Fruit fly (Drosophila melanogaster) whole organism, embryonic: Measurements from ENCODE around the gene dls.

Source experiments
- Ada2b ChIP-seq: fragments of 200-800 bp; sonication (Bioruptor generic); IDR thresholded peaks from 2 replicates; pipeline ENCODE4 v1.3.6; 2022; ENCODE audit warnings: missing biosample characterization, missing genetic modification characterization
- Antp ChIP-seq: fragments of 200-800 bp; sonication (Bioruptor generic); optimal IDR thresholded peaks from 3 replicates; lab custom pipeline; 2016; ENCODE audit warnings: missing biosample characterization, missing genetic modification characterization
- B-H2 ChIP-seq: fragments of 200-800 bp; sonication (Bioruptor generic); optimal IDR thresholded peaks from 2 replicates; lab custom pipeline; 2018; ENCODE audit warnings: missing biosample characterization, mild to moderate bottlenecking, missing genetic modification characterization
- CG11247 ChIP-seq: fragments of 200-800 bp; sonication (Bioruptor generic); IDR thresholded peaks from 2 replicates; pipeline ENCODE4 v1.3.6; 2022; ENCODE audit warnings: missing biosample characterization, missing genetic modification characterization
- CG12391 ChIP-seq: fragments of 200-800 bp; sonication (Bioruptor generic); optimal IDR thresholded peaks from 3 replicates; lab custom pipeline; 2018; ENCODE audit warnings: missing biosample characterization, mild to moderate bottlenecking, missing genetic modification characterization, moderate library complexity
- CG14860 ChIP-seq: fragments of 200-800 bp; sonication (Bioruptor generic); IDR thresholded peaks from 3 replicates; pipeline ENCODE4 v1.3.6; 2022; ENCODE audit warnings: missing biosample characterization, missing genetic modification characterization; ENCODE audit not compliant: partially characterized antibody
- CG16815 ChIP-seq: fragments of 200-800 bp; sonication (Bioruptor generic); optimal IDR thresholded peaks from 3 replicates; lab custom pipeline; 2017; ENCODE audit warnings: missing biosample characterization, mild to moderate bottlenecking, missing genetic modification characterization
- CG17186 ChIP-seq: fragments of 200-800 bp; sonication (Bioruptor generic); optimal IDR thresholded peaks from 3 replicates; lab custom pipeline; 2017; ENCODE audit warnings: missing biosample characterization, missing genetic modification reagents, missing genetic modification characterization
- CG17328 ChIP-seq: fragments of 200-800 bp; sonication (Bioruptor generic); IDR thresholded peaks from 2 replicates; pipeline ENCODE4 v1.3.6; 2022; ENCODE audit warnings: missing biosample characterization, missing genetic modification characterization
- CG17612 ChIP-seq: fragments of 200-800 bp; sonication (Bioruptor generic); IDR thresholded peaks from 2 replicates; pipeline ENCODE4 v1.3.6; 2022; ENCODE audit warnings: missing biosample characterization, missing genetic modification characterization
- CG1832 ChIP-seq: fragments of 200-800 bp; sonication (Bioruptor generic); optimal IDR thresholded peaks from 2 replicates; lab custom pipeline; 2017; ENCODE audit warnings: missing biosample characterization, mild to moderate bottlenecking, missing genetic modification characterization, inconsistent platforms
- CG2712 ChIP-seq: fragments of 200-800 bp; optimal IDR thresholded peaks from 3 replicates; lab custom pipeline; 2019; ENCODE audit warnings: missing biosample characterization, mild to moderate bottlenecking, missing genetic modification characterization, moderate library complexity
- CG31224 ChIP-seq: fragments of 200-800 bp; sonication (Bioruptor generic); IDR thresholded peaks from 2 replicates; pipeline ENCODE4 v1.3.6; 2022; ENCODE audit warnings: missing biosample characterization, missing genetic modification characterization
- CG31388 ChIP-seq: fragments of 200-800 bp; sonication (Bioruptor generic); optimal IDR thresholded peaks from 2 replicates; lab custom pipeline; 2016; ENCODE audit warnings: missing biosample characterization, missing genetic modification characterization
- CG32772 ChIP-seq: fragments of 200-800 bp; sonication (Bioruptor generic); IDR thresholded peaks from 2 replicates; pipeline ENCODE4 v1.3.6; 2022; ENCODE audit warnings: missing biosample characterization, missing genetic modification characterization
- CG34422 ChIP-seq: fragments of 200-800 bp; sonication (Bioruptor generic); IDR thresholded peaks from 3 replicates; pipeline ENCODE4 v1.3.6; 2022; ENCODE audit warnings: missing biosample characterization, missing genetic modification characterization
- CG4282 ChIP-seq: fragments of 200-800 bp; sonication (Bioruptor generic); optimal IDR thresholded peaks from 2 replicates; lab custom pipeline; 2016; ENCODE audit warnings: missing biosample characterization, missing genetic modification characterization
- CG5180 ChIP-seq: fragments of 200-800 bp; sonication (Bioruptor generic); optimal IDR thresholded peaks from 3 replicates; lab custom pipeline; 2017; ENCODE audit warnings: missing biosample characterization, missing genetic modification characterization, mild to moderate bottlenecking, moderate library complexity, missing genetic modification reagents
- CG6854 ChIP-seq: fragments of 200-800 bp; sonication (Bioruptor generic); optimal IDR thresholded peaks from 3 replicates; lab custom pipeline; 2017; ENCODE audit warnings: missing biosample characterization, mild to moderate bottlenecking, missing genetic modification characterization
- CG8359 ChIP-seq: fragments of 200-800 bp; sonication (Bioruptor generic); optimal IDR thresholded peaks from 2 replicates; lab custom pipeline; 2017; ENCODE audit warnings: missing biosample characterization, mild to moderate bottlenecking, missing genetic modification characterization, borderline replicate concordance
- CG9876 ChIP-seq: fragments of 200-800 bp; sonication (Bioruptor generic); optimal IDR thresholded peaks from 2 replicates; lab custom pipeline; 2016; ENCODE audit warnings: missing biosample characterization, missing genetic modification characterization
- Doc3 ChIP-seq: fragments of 200-800 bp; sonication (Bioruptor generic); IDR thresholded peaks from 3 replicates; pipeline ENCODE4 v1.3.6; 2022; ENCODE audit warnings: missing biosample characterization, missing genetic modification characterization; ENCODE audit not compliant: partially characterized antibody
- ERR ChIP-seq: fragments of 200-800 bp; sonication (Bioruptor generic); optimal IDR thresholded peaks from 2 replicates; lab custom pipeline; 2016; ENCODE audit warnings: missing biosample characterization, missing genetic modification characterization
- Ets65A ChIP-seq: fragments of 200-800 bp; sonication (Bioruptor generic); peaks from one replicate; lab custom pipeline; 2016; ENCODE audit warnings: missing biosample characterization, missing genetic modification characterization
- Hand ChIP-seq: fragments of 200-800 bp; sonication (Bioruptor generic); optimal IDR thresholded peaks from 2 replicates; lab custom pipeline; 2017; ENCODE audit warnings: mild to moderate bottlenecking, missing biosample characterization, missing genetic modification reagents, missing genetic modification characterization
- Nf-YA ChIP-seq: fragments of 200-800 bp; sonication (Bioruptor generic); IDR thresholded peaks from 2 replicates; pipeline ENCODE4 v1.3.6; 2022; ENCODE audit warnings: missing biosample characterization, missing genetic modification characterization
- NfI ChIP-seq: fragments of 200-800 bp; sonication (Bioruptor generic); optimal IDR thresholded peaks from 3 replicates; lab custom pipeline; 2018; ENCODE audit warnings: missing biosample characterization, mild to moderate bottlenecking, missing genetic modification characterization, moderate library complexity
- Optix ChIP-seq: fragments of 200-800 bp; sonication (Bioruptor generic); IDR thresholded peaks from 3 replicates; pipeline ENCODE4 v1.3.6; 2022; ENCODE audit warnings: missing biosample characterization, missing genetic modification characterization
- Ptx1 ChIP-seq: fragments of 200-800 bp; sonication (Bioruptor generic); IDR thresholded peaks from 2 replicates; pipeline ENCODE4 v1.3.6; 2022; ENCODE audit warnings: missing biosample characterization, missing genetic modification characterization
- aop ChIP-seq: fragments of 200-800 bp; sonication (Bioruptor generic); IDR thresholded peaks from 2 replicates; pipeline ENCODE4 v1.3.6; 2022; ENCODE audit warnings: missing biosample characterization, missing genetic modification characterization
- az2 ChIP-seq: fragments of 200-800 bp; sonication (Bioruptor generic); optimal IDR thresholded peaks from 3 replicates; lab custom pipeline; 2016; ENCODE audit warnings: missing biosample characterization, missing genetic modification characterization
- bcd ChIP-seq: fragments of 200-800 bp; sonication (Bioruptor generic); optimal IDR thresholded peaks from 2 replicates; lab custom pipeline; 2017; ENCODE audit warnings: missing biosample characterization, mild to moderate bottlenecking, missing genetic modification characterization
- dmrt99B ChIP-seq: fragments of 200-800 bp; sonication (Bioruptor generic); optimal IDR thresholded peaks from 2 replicates; lab custom pipeline; 2018; ENCODE audit warnings: missing biosample characterization, mild to moderate bottlenecking, missing genetic modification characterization, moderate library complexity
- fd64A ChIP-seq: fragments of 200-800 bp; sonication (Bioruptor generic); optimal IDR thresholded peaks from 3 replicates; lab custom pipeline; 2018; ENCODE audit warnings: missing biosample characterization, mild to moderate bottlenecking, missing genetic modification characterization
- fru ChIP-seq: fragments of >200 bp; optimal IDR thresholded peaks from 2 replicates; lab custom pipeline; 2017
- grn ChIP-seq: fragments of 200-800 bp; sonication (Bioruptor generic); optimal IDR thresholded peaks from 3 replicates; lab custom pipeline; 2017; ENCODE audit warnings: missing biosample characterization, missing genetic modification characterization
- hb ChIP-seq: fragments of 200-800 bp; sonication (Bioruptor generic); IDR thresholded peaks from 3 replicates; pipeline ENCODE4 v1.3.6; 2022; ENCODE audit warnings: missing biosample characterization, missing genetic modification characterization; ENCODE audit not compliant: partially characterized antibody
- her ChIP-seq: fragments of 200-800 bp; sonication (Bioruptor generic); optimal IDR thresholded peaks from 2 replicates; lab custom pipeline; 2016; ENCODE audit warnings: missing biosample characterization, missing genetic modification characterization
- ind ChIP-seq: fragments of 200-800 bp; sonication (Bioruptor generic); optimal IDR thresholded peaks from 3 replicates; lab custom pipeline; 2016; ENCODE audit warnings: missing biosample characterization, missing genetic modification characterization
- mirr ChIP-seq: fragments of 200-800 bp; sonication (Bioruptor generic); optimal IDR thresholded peaks from 3 replicates; lab custom pipeline; 2018; ENCODE audit warnings: missing biosample characterization, mild to moderate bottlenecking, missing genetic modification characterization
- nmo ChIP-seq: fragments of 200-800 bp; sonication (Bioruptor generic); optimal IDR thresholded peaks from 2 replicates; lab custom pipeline; 2018; ENCODE audit warnings: missing biosample characterization, mild to moderate bottlenecking, missing genetic modification characterization, moderate library complexity
- odd ChIP-seq: fragments of 200-800 bp; sonication (Bioruptor generic); optimal IDR thresholded peaks from 2 replicates; lab custom pipeline; 2017; ENCODE audit warnings: missing biosample characterization, mild to moderate bottlenecking, missing genetic modification characterization
- onecut ChIP-seq: fragments of 200-800 bp; sonication (Bioruptor generic); IDR thresholded peaks from 2 replicates; pipeline ENCODE4 v1.3.6; 2022; ENCODE audit warnings: missing biosample characterization, missing genetic modification characterization
- phol ChIP-seq: fragments of 200-800 bp; sonication (Bioruptor generic); optimal IDR thresholded peaks from 3 replicates; lab custom pipeline; 2018; ENCODE audit warnings: missing biosample characterization, mild to moderate bottlenecking, missing genetic modification characterization, moderate library complexity
- schlank ChIP-seq: fragments of 200-800 bp; sonication (Bioruptor generic); optimal IDR thresholded peaks from 2 replicates; lab custom pipeline; 2018; ENCODE audit warnings: missing biosample characterization, mild to moderate bottlenecking, missing genetic modification characterization
- slou ChIP-seq: fragments of 200-800 bp; sonication (Bioruptor generic); optimal IDR thresholded peaks from 3 replicates; lab custom pipeline; 2016; ENCODE audit warnings: missing biosample characterization, missing genetic modification characterization
- so ChIP-seq: fragments of 200-800 bp; sonication (Bioruptor generic); IDR thresholded peaks from 3 replicates; pipeline ENCODE4 v1.3.6; 2022; ENCODE audit warnings: missing biosample characterization, missing genetic modification characterization
- tap ChIP-seq: fragments of 200-800 bp; optimal IDR thresholded peaks from 3 replicates; lab custom pipeline; 2019; ENCODE audit warnings: missing biosample characterization, mild to moderate bottlenecking, missing genetic modification characterization, moderate library complexity
- vnd ChIP-seq: fragments of 200-800 bp; sonication (Bioruptor generic); IDR thresholded peaks from 3 replicates; pipeline ENCODE4 v1.3.6; 2022; ENCODE audit warnings: missing biosample characterization, missing genetic modification characterization; ENCODE audit not compliant: partially characterized antibody

Gene dls

dm6 chr3L:16157251-16158190 is 43.6 kb upstream of the dls start (continued):
- TF ChIP-seq so (GFP tag; lab: Robert Waterston, UW), result no peak
- no peak for TF ChIP-seq CG17612 (GFP tag; lab: Robert Waterston, UW)
- no peak for TF ChIP-seq hb (GFP tag; lab: Robert Waterston, UW)
- 0 out of 2 replicates have a peak, but pooled peaks have one; percentile 15 for TF ChIP-seq Ada2b (GFP tag; lab: Robert Waterston, UW)
- peak; percentile 61 for TF ChIP-seq Ptx1 (GFP tag; lab: Robert Waterston, UW)
- peak; percentile 54 for TF ChIP-seq ind (GFP tag; lab: Kevin White, UChicago)
- peak; percentile 38 for TF ChIP-seq bcd (GFP tag; lab: Kevin White, UChicago)
- TF ChIP-seq Doc3 (GFP tag; lab: Robert Waterston, UW), result no peak
- no peak for TF ChIP-seq slou (GFP tag; lab: Kevin White, UChicago)
- TF ChIP-seq CG11247 (GFP tag; lab: Robert Waterston, UW), result 0 out of 2 replicates have a peak, but pooled peaks have one; percentile 32
- no peak for TF ChIP-seq CG8359
- no peak for TF ChIP-seq Optix (GFP tag; lab: Robert Waterston, UW)
- TF ChIP-seq CG12391 (tag; lab: Kevin White, UChicago), result peak; percentile 63
- TF ChIP-seq CG17186 (GFP tag; lab: Kevin White, UChicago), result no peak
- TF ChIP-seq CG2712 (tag; lab: Kevin White, UChicago), result peak; percentile 58
- TF ChIP-seq ERR (GFP tag; lab: Kevin White, UChicago), result no peak
- no peak for TF ChIP-seq fru (lab: Kevin White, UChicago)
- peak; percentile 14 for TF ChIP-seq Antp (GFP tag; lab: Kevin White, UChicago)
- TF ChIP-seq fd64A (GFP tag; lab: Kevin White, UChicago), result no peak
- TF ChIP-seq her (GFP tag; lab: Kevin White, UChicago), result peak; percentile 12
- 0 out of 3 replicates have a peak, but pooled peaks have one; percentile 8 for TF ChIP-seq CG34422
- TF ChIP-seq CG32772, result no peak
- no peak for TF ChIP-seq CG5180 (GFP tag; lab: Kevin White, UChicago)
- no peak for TF ChIP-seq CG9876 (GFP tag; lab: Kevin White, UChicago)
- TF ChIP-seq Ets65A (GFP tag; lab: Kevin White, UChicago), result peak; percentile 90
- TF ChIP-seq CG17328 (GFP tag; lab: Robert Waterston, UW), result 0 out of 2 replicates have a peak, but pooled peaks have one; percentile 17
- TF ChIP-seq CG14860 (GFP tag; lab: Robert Waterston, UW), result 0 out of 3 replicates have a peak, but pooled peaks have one; percentile 34
- peak; percentile 32 for TF ChIP-seq NfI (GFP tag; lab: Kevin White, UChicago)
- peak; percentile 5 for TF ChIP-seq tap
- TF ChIP-seq Hand (GFP tag; lab: Kevin White, UChicago), result no peak
- TF ChIP-seq schlank (tag; lab: Kevin White, UChicago), result no peak
- TF ChIP-seq mirr, result no peak
- peak; percentile 48; the same call in 1 of the 2 replicates for TF ChIP-seq CG31224
- no peak for TF ChIP-seq CG16815
- no peak for TF ChIP-seq aop
- no peak for TF ChIP-seq onecut (GFP tag; lab: Robert Waterston, UW)
- no peak for TF ChIP-seq B-H2 (GFP tag; lab: Kevin White, UChicago)
- TF ChIP-seq odd, result no peak
- peak; percentile 79 for TF ChIP-seq dmrt99B
- TF ChIP-seq nmo, result peak; percentile 72
- peak; percentile 62 for TF ChIP-seq az2 (GFP tag; lab: Kevin White, UChicago)
- TF ChIP-seq CG6854 (GFP tag; lab: Kevin White, UChicago), result no peak
- TF ChIP-seq phol (tag; lab: Kevin White, UChicago), result peak; percentile 74
- TF ChIP-seq CG31388 (GFP tag; lab: Kevin White, UChicago), result no peak
- TF ChIP-seq Nf-YA, result no peak
- no peak for TF ChIP-seq vnd (GFP tag; lab: Robert Waterston, UW)
- no peak for TF ChIP-seq grn (GFP tag; lab: Kevin White, UChicago)
- no peak for TF ChIP-seq CG1832 (GFP tag; lab: Kevin White, UChicago)
- TF ChIP-seq CG4282, result no peak
